Fruit fly (Drosophila melanogaster) whole organism, embryonic: ENCODE measurements around the gene rno.

Experiments used
- Adf1 ChIP-seq: fragments of 200-800 bp; sonication (Bioruptor generic); IDR thresholded peaks from 2 replicates; pipeline ENCODE4 v1.3.6; 2022; ENCODE audit warnings: missing biosample characterization, missing genetic modification characterization
- B-H1 ChIP-seq: fragments of 200-800 bp; sonication (Bioruptor generic); IDR thresholded peaks from 3 replicates; pipeline ENCODE4 v1.3.6; 2022; ENCODE audit warnings: missing biosample characterization, missing genetic modification characterization
- BEAF-32 ChIP-seq: fragments of 200-800 bp; sonication (Bioruptor generic); optimal IDR thresholded peaks from 3 replicates; lab custom pipeline; 2017; ENCODE audit warnings: missing biosample characterization, missing genetic modification characterization, mild to moderate bottlenecking, moderate library complexity, missing genetic modification reagents
- CG10209 ChIP-seq: fragments of 200-800 bp; sonication (Bioruptor generic); optimal IDR thresholded peaks from 3 replicates; lab custom pipeline; 2017; ENCODE audit warnings: missing biosample characterization, mild to moderate bottlenecking, missing genetic modification characterization, missing genetic modification reagents
- CG10543 ChIP-seq: fragments of 200-800 bp; sonication (Bioruptor generic); optimal IDR thresholded peaks from 3 replicates; lab custom pipeline; 2017; ENCODE audit warnings: missing biosample characterization, mild to moderate bottlenecking, missing genetic modification characterization, moderate library complexity
- CG13775 ChIP-seq: fragments of 200-800 bp; sonication (Bioruptor generic); optimal IDR thresholded peaks from 3 replicates; lab custom pipeline; 2017; ENCODE audit warnings: missing biosample characterization, mild to moderate bottlenecking, missing genetic modification characterization
- CG1529 ChIP-seq: fragments of 200-800 bp; sonication (Bioruptor generic); optimal IDR thresholded peaks from 3 replicates; lab custom pipeline; 2018; ENCODE audit warnings: missing biosample characterization, missing genetic modification characterization
- CG1603 ChIP-seq: fragments of 200-800 bp; sonication (Bioruptor generic); optimal IDR thresholded peaks from 2 replicates; lab custom pipeline; 2019; ENCODE audit warnings: missing biosample characterization, mild to moderate bottlenecking, missing genetic modification characterization, moderate library complexity
- CG16813 ChIP-seq: fragments of 200-800 bp; sonication (Bioruptor generic); IDR thresholded peaks from 3 replicates; pipeline ENCODE4 v1.3.6; 2022; ENCODE audit warnings: missing biosample characterization, missing genetic modification characterization; ENCODE audit not compliant: partially characterized antibody
- CG17328 ChIP-seq: fragments of 200-800 bp; sonication (Bioruptor generic); IDR thresholded peaks from 2 replicates; pipeline ENCODE4 v1.3.6; 2022; ENCODE audit warnings: missing biosample characterization, missing genetic modification characterization
- CG17568 ChIP-seq: fragments of 200-800 bp; sonication (Bioruptor generic); optimal IDR thresholded peaks from 2 replicates; lab custom pipeline; 2018; ENCODE audit warnings: missing biosample characterization, mild to moderate bottlenecking, missing genetic modification characterization, moderate library complexity
- CG17802 ChIP-seq: fragments of 200-800 bp; sonication (Bioruptor generic); optimal IDR thresholded peaks from 2 replicates; lab custom pipeline; 2018; ENCODE audit warnings: missing biosample characterization, mild to moderate bottlenecking, missing genetic modification characterization, moderate library complexity
- CG2202 ChIP-seq: fragments of 200-800 bp; sonication (Bioruptor generic); optimal IDR thresholded peaks from 2 replicates; lab custom pipeline; 2018; ENCODE audit warnings: missing biosample characterization, mild to moderate bottlenecking, missing genetic modification characterization
- CG31441 ChIP-seq: fragments of 200-800 bp; sonication (Bioruptor generic); IDR thresholded peaks from 2 replicates; pipeline ENCODE4 v1.3.6; 2022; ENCODE audit warnings: missing biosample characterization, missing genetic modification characterization
- CG7357 ChIP-seq: fragments of 200-800 bp; sonication (Bioruptor generic); IDR thresholded peaks from 3 replicates; pipeline ENCODE4 v1.3.6; 2022; ENCODE audit warnings: missing biosample characterization, missing genetic modification characterization
- CG8478 ChIP-seq: fragments of >200 bp; optimal IDR thresholded peaks from 2 replicates; lab custom pipeline; 2018
- CG9215 ChIP-seq: fragments of 200-800 bp; sonication (Bioruptor generic); IDR thresholded peaks from 2 replicates; pipeline ENCODE4 v1.3.6; 2022; ENCODE audit warnings: missing biosample characterization, missing genetic modification characterization
- CG9797 ChIP-seq: fragments of 200-800 bp; sonication (Bioruptor generic); optimal IDR thresholded peaks from 3 replicates; lab custom pipeline; 2018; ENCODE audit warnings: missing biosample characterization, mild to moderate bottlenecking, missing genetic modification characterization
- CHES-1-like ChIP-seq: fragments of 200-800 bp; sonication (Bioruptor generic); optimal IDR thresholded peaks from 2 replicates; lab custom pipeline; 2016; ENCODE audit warnings: missing biosample characterization, missing genetic modification characterization
- Dp ChIP-seq: fragments of 200-800 bp; sonication (Bioruptor generic); optimal IDR thresholded peaks from 2 replicates; lab custom pipeline; 2018; ENCODE audit warnings: missing biosample characterization, mild to moderate bottlenecking, missing genetic modification characterization, moderate library complexity
- GATAe ChIP-seq: fragments of 200-800 bp; sonication (Bioruptor generic); conservative IDR thresholded peaks from 2 replicates; pipeline ENCODE4 v1.3.6; 2022; ENCODE audit warnings: missing biosample characterization, missing genetic modification characterization
- HmgZ ChIP-seq: fragments of 200-800 bp; sonication (Bioruptor generic); optimal IDR thresholded peaks from 2 replicates; lab custom pipeline; 2018; ENCODE audit warnings: missing biosample characterization, mild to moderate bottlenecking, missing genetic modification characterization
- Kr ChIP-seq: fragments of 200-800 bp; sonication (Bioruptor generic); optimal IDR thresholded peaks from 2 replicates; lab custom pipeline; 2017; ENCODE audit warnings: missing biosample characterization, mild to moderate bottlenecking, missing genetic modification characterization
- MBD-R2 ChIP-seq: fragments of 200-800 bp; sonication (Bioruptor generic); IDR thresholded peaks from 2 replicates; pipeline ENCODE4 v1.3.6; 2022; ENCODE audit warnings: missing biosample characterization, missing genetic modification characterization
- Med ChIP-seq: fragments of 200-800 bp; sonication (Bioruptor generic); peaks from one replicate; lab custom pipeline; 2016; ENCODE audit warnings: missing biosample characterization, missing genetic modification characterization, mild to moderate bottlenecking, inconsistent platforms, moderate library complexity
- NFAT ChIP-seq: fragments of 200-800 bp; sonication (Bioruptor generic); IDR thresholded peaks from 2 replicates; pipeline ENCODE4 v1.3.6; 2022; ENCODE audit warnings: missing biosample characterization, missing genetic modification characterization
- Rfx ChIP-seq: fragments of 200-800 bp; sonication (Bioruptor generic); IDR thresholded peaks from 2 replicates; pipeline ENCODE4 v1.3.6; 2022; ENCODE audit warnings: missing biosample characterization, missing genetic modification characterization
- Stat92E ChIP-seq, 3 experiments: fragments of >200 bp in 2 of 3; fragments of 200-800 bp in 1 of 3; sonication (Bioruptor generic) in 1 of 3; optimal IDR thresholded peaks; 2 replicates each; lab custom pipeline; 2017 to 2019; ENCODE audit warnings: missing biosample characterization in 3 of 3, missing genetic modification characterization in 3 of 3, mild to moderate bottlenecking in 1 of 3, moderate library complexity in 1 of 3
- Tbp ChIP-seq: fragments of >200 bp; optimal IDR thresholded peaks from 2 replicates; lab custom pipeline; 2018; ENCODE audit warnings: missing biosample characterization, missing genetic modification characterization
- ab ChIP-seq: fragments of 200-800 bp; sonication (Bioruptor generic); optimal IDR thresholded peaks from 2 replicates; lab custom pipeline; 2016; ENCODE audit warnings: missing biosample characterization, missing genetic modification characterization
- ara ChIP-seq: fragments of 200-800 bp; sonication (Bioruptor generic); IDR thresholded peaks from 2 replicates; pipeline ENCODE4 v1.3.6; 2022; ENCODE audit warnings: missing biosample characterization, missing genetic modification characterization
- bcd ChIP-seq: fragments of 200-800 bp; sonication (Bioruptor generic); optimal IDR thresholded peaks from 2 replicates; lab custom pipeline; 2017; ENCODE audit warnings: missing biosample characterization, mild to moderate bottlenecking, missing genetic modification characterization
- caup ChIP-seq: fragments of 200-800 bp; sonication (Bioruptor generic); optimal IDR thresholded peaks from 3 replicates; lab custom pipeline; 2017; ENCODE audit warnings: missing biosample characterization, mild to moderate bottlenecking, missing genetic modification characterization, moderate library complexity; ENCODE audit not compliant: severe bottlenecking
- chinmo ChIP-seq: fragments of 200-800 bp; sonication (Bioruptor generic); IDR thresholded peaks from 4 replicates; pipeline ENCODE4 v1.3.6; 2022; ENCODE audit warnings: missing biosample characterization, missing genetic modification characterization; ENCODE audit not compliant: partially characterized antibody
- crol ChIP-seq: fragments of 200-800 bp; sonication (Bioruptor generic); IDR thresholded peaks from 2 replicates; pipeline ENCODE4 v1.3.6; 2022; ENCODE audit warnings: missing biosample characterization, missing genetic modification characterization
- crp ChIP-seq, 2 experiments: fragments of 200-800 bp; sonication (Bioruptor generic); optimal IDR thresholded peaks; 2 replicates in 1 of 2; 3 replicates in 1 of 2; lab custom pipeline; 2017; ENCODE audit warnings: missing biosample characterization in 2 of 2, missing genetic modification characterization in 2 of 2, mild to moderate bottlenecking in 1 of 2, moderate library complexity in 1 of 2
- dati ChIP-seq: fragments of 200-800 bp; sonication (Bioruptor generic); IDR thresholded peaks from 2 replicates; pipeline ENCODE4 v1.3.6; 2022; ENCODE audit warnings: missing biosample characterization, missing genetic modification characterization
- disco-r ChIP-seq: fragments of 200-800 bp; sonication (Bioruptor generic); optimal IDR thresholded peaks from 2 replicates; lab custom pipeline; 2016; ENCODE audit warnings: missing biosample characterization, missing genetic modification characterization
- gcm2 ChIP-seq: fragments of 200-800 bp; sonication (Bioruptor generic); optimal IDR thresholded peaks from 2 replicates; lab custom pipeline; 2016; ENCODE audit warnings: missing biosample characterization, missing genetic modification characterization
- grau ChIP-seq: fragments of 200-800 bp; optimal IDR thresholded peaks from 3 replicates; lab custom pipeline; 2019; ENCODE audit warnings: missing biosample characterization, mild to moderate bottlenecking, missing genetic modification characterization, moderate library complexity
- gsb ChIP-seq: fragments of 200-800 bp; sonication (Bioruptor generic); IDR thresholded peaks from 2 replicates; pipeline ENCODE4 v1.3.6; 2022; ENCODE audit warnings: missing biosample characterization, missing genetic modification characterization
- knrl ChIP-seq: fragments of 200-800 bp; sonication (Bioruptor generic); IDR thresholded peaks from 3 replicates; pipeline ENCODE4 v1.3.6; 2022; ENCODE audit warnings: missing biosample characterization, missing genetic modification characterization; ENCODE audit not compliant: partially characterized antibody
- nom ChIP-seq: fragments of 200-800 bp; sonication (Bioruptor generic); optimal IDR thresholded peaks from 2 replicates; lab custom pipeline; 2017; ENCODE audit warnings: missing biosample characterization, missing genetic modification characterization, mild to moderate bottlenecking, moderate library complexity, missing genetic modification reagents
- pho ChIP-seq: fragments of 200-800 bp; sonication (Bioruptor generic); optimal IDR thresholded peaks from 2 replicates; lab custom pipeline; 2016; ENCODE audit warnings: missing biosample characterization, missing genetic modification characterization
- pum ChIP-seq: fragments of 200-800 bp; sonication (Bioruptor generic); optimal IDR thresholded peaks from 2 replicates; lab custom pipeline; 2016; ENCODE audit warnings: missing biosample characterization, missing genetic modification characterization
- row ChIP-seq: fragments of 200-800 bp; sonication (Bioruptor generic); IDR thresholded peaks from 3 replicates; pipeline ENCODE4 v1.3.6; 2022; ENCODE audit warnings: missing biosample characterization, missing genetic modification characterization
- run ChIP-seq: fragments of 200-800 bp; sonication (Bioruptor generic); optimal IDR thresholded peaks from 3 replicates; lab custom pipeline; 2018; ENCODE audit warnings: missing biosample characterization, mild to moderate bottlenecking, missing genetic modification characterization
- seq ChIP-seq: fragments of 200-800 bp; sonication (Bioruptor generic); IDR thresholded peaks from 2 replicates; pipeline ENCODE4 v1.3.6; 2022; ENCODE audit warnings: missing biosample characterization, missing genetic modification characterization
- vvl ChIP-seq: fragments of 200-800 bp; sonication (Bioruptor generic); IDR thresholded peaks from 2 replicates; pipeline ENCODE4 v1.3.6; 2022; ENCODE audit warnings: missing biosample characterization, missing genetic modification characterization
- yki ChIP-seq: fragments of >200 bp; optimal IDR thresholded peaks from 3 replicates; lab custom pipeline; 2018
- zfh2 ChIP-seq: fragments of 200-800 bp; sonication (Bioruptor generic); optimal IDR thresholded peaks from 2 replicates; lab custom pipeline; 2016; ENCODE audit warnings: missing biosample characterization, missing genetic modification characterization

Gene rno

DNA sequence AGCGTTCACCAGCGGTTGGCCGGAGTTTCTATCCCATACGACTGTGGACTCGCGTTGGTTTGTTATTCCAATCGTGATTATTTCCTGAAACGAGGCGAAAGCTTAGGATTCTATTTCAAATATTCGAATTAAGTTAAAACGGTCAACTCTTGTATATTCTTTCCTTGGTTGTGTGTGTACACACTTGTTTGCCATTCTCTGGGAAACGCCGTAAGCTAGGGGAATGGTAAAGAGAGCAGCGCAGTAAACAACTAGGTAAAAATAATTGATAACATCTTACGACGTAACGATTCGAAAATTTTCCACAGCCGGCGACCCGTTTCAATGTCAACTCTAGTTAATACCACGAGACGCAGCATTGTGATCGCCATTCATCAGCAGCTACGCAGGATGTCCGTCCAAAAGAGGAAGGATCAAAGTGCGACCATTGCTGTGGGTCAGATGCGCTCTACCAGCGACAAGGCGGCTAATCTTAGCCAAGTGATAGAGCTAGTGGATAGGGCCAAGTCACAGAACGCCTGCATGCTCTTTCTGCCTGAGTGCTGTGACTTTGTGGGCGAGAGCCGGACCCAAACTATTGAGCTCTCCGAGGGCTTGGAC, 4.1 kb upstream of the rno start, which contains the start of gene NitFhit (continued):
- TF ChIP-seq nom (GFP tag; lab: Kevin White, UChicago) (peak; percentile 52), Stat92E (GFP tag; optimal IDR thresholded peaks at IDR 0.05; lab: Kevin White, UChicago) (no peak), CG13775 (GFP tag; lab: Kevin White, UChicago) (no peak), bcd (GFP tag; lab: Kevin White, UChicago) (no peak), Dp (GFP tag; lab: Kevin White, UChicago) (peak; percentile 56), crol (GFP tag; lab: Robert Waterston, UW) (no peak), HmgZ (peak; percentile 34), CG17328 (no peak), row (GFP tag; lab: Robert Waterston, UW) (peak; percentile 48; the same call in 1 of the 3 replicates), ara (GFP tag; lab: Robert Waterston, UW) (no peak), B-H1 (no peak), gsb (no peak), CG2202 (tag; lab: Kevin White, UChicago) (no peak), Tbp (GFP tag; lab: Kevin White, UChicago) (no peak), vvl (GFP tag; lab: Robert Waterston, UW) (no peak), Med (GFP tag; lab: Kevin White, UChicago) (peak; percentile 48), pho (no peak), run (tag; lab: Kevin White, UChicago) (no peak), chinmo (GFP tag; lab: Robert Waterston, UW) (no peak), yki (lab: Kevin White, UChicago) (no peak), CG10543 (GFP tag; lab: Kevin White, UChicago) (peak; percentile 8), ab (GFP tag; lab: Kevin White, UChicago) (no peak), MBD-R2 (peak; percentile 72), dati (GFP tag; lab: Robert Waterston, UW) (no peak), CG8478 (lab: Kevin White, UChicago) (no peak), pum (GFP tag; lab: Kevin White, UChicago) (no peak), Rfx (no peak), CHES-1-like (GFP tag; lab: Kevin White, UChicago) (peak; percentile 5), Adf1 (GFP tag; lab: Robert Waterston, UW) (no peak), caup (GFP tag; lab: Kevin White, UChicago) (no peak), CG9797 (GFP tag; lab: Kevin White, UChicago) (no peak), seq (GFP tag; lab: Robert Waterston, UW) (no peak), CG1603 (tag; lab: Kevin White, UChicago) (peak; percentile 75), BEAF-32 (GFP tag; lab: Kevin White, UChicago) (peak; percentile 6), zfh2 (no peak), CG10209 (no peak), knrl (GFP tag; lab: Robert Waterston, UW) (no peak), CG17802 (tag; lab: Kevin White, UChicago) (no peak), NFAT (GFP tag; lab: Robert Waterston, UW) (peak; percentile 45; the same call in 1 of the 2 replicates), crp (GFP tag; optimal IDR thresholded peaks at IDR 0.05; lab: Kevin White, UChicago) (peak in 1 of 2 experiments; percentile 73), disco-r (GFP tag; lab: Kevin White, UChicago) (no peak), CG9215 (GFP tag; lab: Robert Waterston, UW) (no peak), grau (tag; lab: Kevin White, UChicago) (no peak), CG1529 (no peak), Kr (no peak), CG7357 (GFP tag; lab: Robert Waterston, UW) (no peak), GATAe (no peak), CG17568 (GFP tag; lab: Kevin White, UChicago) (no peak), CG31441 (no peak), gcm2 (GFP tag; lab: Kevin White, UChicago) (no peak), CG16813 (GFP tag; lab: Robert Waterston, UW) (no peak)
